Fruit fly (Drosophila melanogaster): Measurements from ENCODE around the gene tau.

tau gene

dm6 chr3R:27608000-27608399 is 48.8 kb downstream of the tau start:
- no peak for TF ChIP-seq insv (optimal IDR thresholded peaks at IDR 0.05)
- TF ChIP-seq Myc (optimal IDR thresholded peaks at IDR 0.05), result no peak
- TF ChIP-seq Sin3A (optimal IDR thresholded peaks at IDR 0.05), result no peak
- no peak for TF ChIP-seq ttk (optimal IDR thresholded peaks at IDR 0.05)
- no peak for TF ChIP-seq h (optimal IDR thresholded peaks at IDR 0.05)
- no peak for TF ChIP-seq psq (optimal IDR thresholded peaks at IDR 0.05)

dm6 chr3R:27607218-27607929 is 49.4 kb downstream of the tau start, which contains the start of the genes dsd and Tusp:
dsd (minus strand) TSS chr3R:27607396.
Tusp (plus strand) TSS chr3R:27607879.
- TF ChIP-seq Sin3A (optimal IDR thresholded peaks at IDR 0.05) (no peak), Myc (optimal IDR thresholded peaks at IDR 0.05) (no peak), h (optimal IDR thresholded peaks at IDR 0.05) (no peak), psq (optimal IDR thresholded peaks at IDR 0.05) (no peak), insv (optimal IDR thresholded peaks at IDR 0.05) (no peak), ttk (optimal IDR thresholded peaks at IDR 0.05) (no peak)

- no peak for TF ChIP-seq ttk (optimal IDR thresholded peaks at IDR 0.05)
- no peak for TF ChIP-seq h (optimal IDR thresholded peaks at IDR 0.05)
- no peak for TF ChIP-seq psq (optimal IDR thresholded peaks at IDR 0.05)
- TF ChIP-seq insv (optimal IDR thresholded peaks at IDR 0.05), result no peak
- no peak for TF ChIP-seq Sin3A (optimal IDR thresholded peaks at IDR 0.05)
- no peak for TF ChIP-seq Myc (optimal IDR thresholded peaks at IDR 0.05)
These were observed 51.1 kb downstream of the tau start for dm6 chr3R:27605534-27606250.

- TF ChIP-seq h (optimal IDR thresholded peaks at IDR 0.05) (no peak), Sin3A (optimal IDR thresholded peaks at IDR 0.05) (no peak), ttk (optimal IDR thresholded peaks at IDR 0.05) (no peak), psq (optimal IDR thresholded peaks at IDR 0.05) (no peak), Myc (optimal IDR thresholded peaks at IDR 0.05) (no peak), insv (optimal IDR thresholded peaks at IDR 0.05) (no peak)
These were observed 52.0 kb downstream of the tau start for dm6 chr3R:27604636-27605443.

dm6 chr3R:27603671-27604070 is 53.1 kb downstream of the tau start:
- no peak for TF ChIP-seq Sin3A (optimal IDR thresholded peaks at IDR 0.05)
- TF ChIP-seq psq (optimal IDR thresholded peaks at IDR 0.05), result no peak
- TF ChIP-seq Myc (optimal IDR thresholded peaks at IDR 0.05), result no peak
- no peak for TF ChIP-seq ttk (optimal IDR thresholded peaks at IDR 0.05)
- TF ChIP-seq h (optimal IDR thresholded peaks at IDR 0.05), result no peak
- no peak for TF ChIP-seq insv (optimal IDR thresholded peaks at IDR 0.05)

dm6 chr3R:27597258-27597657 is 59.5 kb downstream of the tau start:
- TF ChIP-seq h (optimal IDR thresholded peaks at IDR 0.05), result no peak
- TF ChIP-seq insv (optimal IDR thresholded peaks at IDR 0.05), result no peak
- TF ChIP-seq Sin3A (optimal IDR thresholded peaks at IDR 0.05), result no peak
- TF ChIP-seq Myc (optimal IDR thresholded peaks at IDR 0.05), result no peak
- TF ChIP-seq ttk (optimal IDR thresholded peaks at IDR 0.05), result no peak
- TF ChIP-seq psq (optimal IDR thresholded peaks at IDR 0.05), result no peak

- TF ChIP-seq insv (optimal IDR thresholded peaks at IDR 0.05) (no peak), psq (optimal IDR thresholded peaks at IDR 0.05) (no peak), Sin3A (optimal IDR thresholded peaks at IDR 0.05) (no peak), ttk (optimal IDR thresholded peaks at IDR 0.05) (no peak), h (optimal IDR thresholded peaks at IDR 0.05) (no peak)
These were observed 60.8 kb downstream of the tau start, which contains the start of gene CG5639 for dm6 chr3R:27595979-27596378. CG5639 (minus strand) TSS chr3R:27596130.

dm6 chr3R:27593580-27594187 is 63.1 kb downstream of the tau start:
- TF ChIP-seq psq (optimal IDR thresholded peaks at IDR 0.05) (no peak), h (optimal IDR thresholded peaks at IDR 0.05) (no peak), ttk (optimal IDR thresholded peaks at IDR 0.05) (no peak), insv (optimal IDR thresholded peaks at IDR 0.05) (no peak), Myc (optimal IDR thresholded peaks at IDR 0.05) (no peak), Sin3A (optimal IDR thresholded peaks at IDR 0.05) (no peak)

dm6 chr3R:27593174-27593573 is 63.6 kb downstream of the tau start:
- TF ChIP-seq insv (optimal IDR thresholded peaks at IDR 0.05) (no peak), h (optimal IDR thresholded peaks at IDR 0.05) (no peak), ttk (optimal IDR thresholded peaks at IDR 0.05) (no peak), Sin3A (optimal IDR thresholded peaks at IDR 0.05) (no peak), Myc (optimal IDR thresholded peaks at IDR 0.05) (no peak), psq (optimal IDR thresholded peaks at IDR 0.05) (no peak)

All from Kc167 (cell line).